Fruit fly (Drosophila melanogaster): ENCODE measurements around the gene CG17782.

CG17782 gene

dm6 chr3R:24359957-24360356 lies 12.6 kb downstream of the CG17782 start, which contains the start of gene CG18528 (continued):
- TF ChIP-seq Ravus (GFP tag; IDR thresholded peaks at IDR 0.05) (no peak), zfh1 (GFP tag; IDR thresholded peaks at IDR 0.05) (peak; percentile 31; the same call in 1 of the 3 replicates), CG18262 (tag; optimal IDR thresholded peaks at IDR 0.05) (no peak), jing (GFP tag; optimal IDR thresholded peaks at IDR 0.05) (no peak), bbx (GFP tag; IDR thresholded peaks at IDR 0.05; ENCODE audit: partially characterized antibody) (0 out of 2 replicates have a peak, but pooled peaks have one; percentile 39), nerfin-1 (tag; optimal IDR thresholded peaks at IDR 0.05) (no peak), HLH3B (GFP tag; IDR thresholded peaks at IDR 0.05) (no peak), Sry-β (GFP tag; optimal IDR thresholded peaks at IDR 0.05) (no peak), CG13296 (GFP tag; optimal IDR thresholded peaks at IDR 0.05) (no peak), Kr (GFP tag; optimal IDR thresholded peaks at IDR 0.05) (no peak), chn (GFP tag; optimal IDR thresholded peaks at IDR 0.05) (no peak), CG17186 (GFP tag; optimal IDR thresholded peaks at IDR 0.05) (peak; percentile 28), crol (GFP tag; IDR thresholded peaks at IDR 0.05) (no peak), pfk (GFP tag; optimal IDR thresholded peaks at IDR 0.05) (no peak), CG4328 (GFP tag; optimal IDR thresholded peaks at IDR 0.05) (no peak), tx (GFP tag; optimal IDR thresholded peaks at IDR 0.05) (no peak), CG3065 (GFP tag; optimal IDR thresholded peaks at IDR 0.05) (no peak), Jarid2 (GFP tag; optimal IDR thresholded peaks at IDR 0.05) (no peak), CG13894 (tag; optimal IDR thresholded peaks at IDR 0.05) (no peak), CG3281 (GFP tag; optimal IDR thresholded peaks at IDR 0.05) (no peak), bsh (GFP tag; optimal IDR thresholded peaks at IDR 0.05) (no peak), ham (GFP tag; IDR thresholded peaks at IDR 0.05) (no peak), zen2 (GFP tag; IDR thresholded peaks at IDR 0.05; ENCODE audit: partially characterized antibody) (no peak), al (GFP tag; IDR thresholded peaks at IDR 0.05) (no peak), nmo (GFP tag; optimal IDR thresholded peaks at IDR 0.05) (peak; percentile 43), org-1 (GFP tag; optimal IDR thresholded peaks at IDR 0.05) (no peak), cato (GFP tag; optimal IDR thresholded peaks at IDR 0.05; ENCODE audit: borderline replicate concordance) (no peak), pan (optimal IDR thresholded peaks at IDR 0.05) (no peak), pan (GFP tag; optimal IDR thresholded peaks at IDR 0.05 in 1 of 2, IDR thresholded peaks at IDR 0.05 in 1 of 2) (no peak), H15 (GFP tag; IDR thresholded peaks at IDR 0.05) (no peak), Side (GFP tag; optimal IDR thresholded peaks at IDR 0.05) (no peak), seq (GFP tag; IDR thresholded peaks at IDR 0.05) (peak; percentile 11; the same call in 1 of the 2 replicates), Drgx (GFP tag; IDR thresholded peaks at IDR 0.05) (no peak), CG10565 (GFP tag; optimal IDR thresholded peaks at IDR 0.05) (no peak), wdn (GFP tag; IDR thresholded peaks at IDR 0.05) (no peak), BtbVII (GFP tag; optimal IDR thresholded peaks at IDR 0.05) (no peak), CG12219 (GFP tag; optimal IDR thresholded peaks at IDR 0.05) (no peak), CG14014 (GFP tag; IDR thresholded peaks at IDR 0.05) (no peak), H2.0 (GFP tag; IDR thresholded peaks at IDR 0.05) (no peak), PHDP (tag; optimal IDR thresholded peaks at IDR 0.05) (no peak), CG2199 (GFP tag; IDR thresholded peaks at IDR 0.05) (no peak), Ada2b (GFP tag; IDR thresholded peaks at IDR 0.05) (no peak), CG15514 (GFP tag; optimal IDR thresholded peaks at IDR 0.05) (peak; percentile 51), CG14860 (GFP tag; IDR thresholded peaks at IDR 0.05; ENCODE audit: partially characterized antibody) (no peak), CG15073 (GFP tag; optimal IDR thresholded peaks at IDR 0.05) (no peak), Elba2 (GFP tag; optimal IDR thresholded peaks at IDR 0.05) (no peak), pb (GFP tag; optimal IDR thresholded peaks at IDR 0.05) (no peak), ro (GFP tag; IDR thresholded peaks at IDR 0.05) (no peak), trem (tag; optimal IDR thresholded peaks at IDR 0.05) (peak; percentile 49), scrt (GFP tag; optimal IDR thresholded peaks at IDR 0.05) (no peak), Opbp (GFP tag; IDR thresholded peaks at IDR 0.05; ENCODE audit: partially characterized antibody) (peak; percentile 34; the same call in 1 of the 3 replicates), shn (GFP tag; optimal IDR thresholded peaks at IDR 0.05) (no peak)

Measured in whole organism, embryonic.